Fruit fly (Drosophila melanogaster): ENCODE results near the gene mid.

The mid gene

dm6 chr2L:5476699-5477098, 15.3 kb downstream of the mid start (continued):
- TF ChIP-seq CG4730 (GFP tag; IDR thresholded peaks at IDR 0.05) (peak; percentile 71), sc (optimal IDR thresholded peaks at IDR 0.05) (no peak), sc (GFP tag; optimal IDR thresholded peaks at IDR 0.05) (peak; percentile 81), Hey (tag; optimal IDR thresholded peaks at IDR 0.05) (no peak), exex (tag; optimal IDR thresholded peaks at IDR 0.05) (no peak), fd102C (GFP tag; optimal IDR thresholded peaks at IDR 0.05) (peak; percentile 81), Optix (GFP tag; IDR thresholded peaks at IDR 0.05) (peak; percentile 93), Pdp1 (GFP tag; optimal IDR thresholded peaks at IDR 0.05) (peak; percentile 42 to 93), CoRest (tag; optimal IDR thresholded peaks at IDR 0.05) (peak; percentile 81), CG13424 (tag; optimal IDR thresholded peaks at IDR 0.05) (peak; percentile 86), CG1024 (GFP tag; IDR thresholded peaks at IDR 0.05) (peak; percentile 85), HHEX (GFP tag; optimal IDR thresholded peaks at IDR 0.05) (peak; percentile 61), sisA (GFP tag; IDR thresholded peaks at IDR 0.05) (peak; percentile 88), CG1602 (GFP tag; optimal IDR thresholded peaks at IDR 0.05) (peak; percentile 90), CG4820 (GFP tag; optimal IDR thresholded peaks at IDR 0.05) (peak; percentile 73), ci (GFP tag; IDR thresholded peaks at IDR 0.05) (peak; percentile 93), CG6854 (GFP tag; optimal IDR thresholded peaks at IDR 0.05) (no peak), CG12236 (GFP tag; optimal IDR thresholded peaks at IDR 0.05) (peak; percentile 71), pum (GFP tag; optimal IDR thresholded peaks at IDR 0.05) (peak; percentile 92), CG17385 (GFP tag; optimal IDR thresholded peaks at IDR 0.05) (peak; percentile 75), CG32767 (GFP tag; IDR thresholded peaks at IDR 0.05) (peak; percentile 72; the same call in 1 of the 2 replicates), h (optimal IDR thresholded peaks at IDR 0.05) (no peak), sqz (GFP tag; optimal IDR thresholded peaks at IDR 0.05) (peak; percentile 44), Mad (GFP tag; optimal IDR thresholded peaks at IDR 0.05) (peak; percentile 37), CG30403 (GFP tag; optimal IDR thresholded peaks at IDR 0.05) (peak; percentile 85), CG17359 (tag; optimal IDR thresholded peaks at IDR 0.05) (peak; percentile 68), lbe (GFP tag; optimal IDR thresholded peaks at IDR 0.05) (no peak), slbo (GFP tag; IDR thresholded peaks at IDR 0.05) (peak; percentile 85), cato (GFP tag; optimal IDR thresholded peaks at IDR 0.05; ENCODE audit: borderline replicate concordance) (peak; percentile 72), dimm (GFP tag; IDR thresholded peaks at IDR 0.05) (peak; percentile 73), dmrt11E (tag; optimal IDR thresholded peaks at IDR 0.05) (peak; percentile 92), shn (GFP tag; optimal IDR thresholded peaks at IDR 0.05) (peak; percentile 87), CG8388 (GFP tag; optimal IDR thresholded peaks at IDR 0.05) (peak; percentile 86), CG18764 (GFP tag; optimal IDR thresholded peaks at IDR 0.05) (peak; percentile 64), fu2 (GFP tag; optimal IDR thresholded peaks at IDR 0.05) (peak; percentile 77), CG1647 (GFP tag; optimal IDR thresholded peaks at IDR 0.05) (peak; percentile 68), CG4424 (GFP tag; optimal IDR thresholded peaks at IDR 0.05) (peak; percentile 80), E2f1 (GFP tag; IDR thresholded peaks at IDR 0.05) (peak; percentile 76), en (GFP tag; optimal IDR thresholded peaks at IDR 0.05) (peak; percentile 88), CG11247 (GFP tag; IDR thresholded peaks at IDR 0.05) (peak; percentile 74), NFAT (GFP tag; IDR thresholded peaks at IDR 0.05) (peak; percentile 47), HLH3B (GFP tag; IDR thresholded peaks at IDR 0.05) (peak; percentile 83), CG30431 (GFP tag; optimal IDR thresholded peaks at IDR 0.05) (peak; percentile 59), sens (GFP tag) (peak; percentile 99), crol (GFP tag; IDR thresholded peaks at IDR 0.05) (peak; percentile 42; the same call in 1 of the 2 replicates), PHDP (tag; optimal IDR thresholded peaks at IDR 0.05) (peak; percentile 82), dmrt99B (tag; optimal IDR thresholded peaks at IDR 0.05) (peak; percentile 78), CG32532 (GFP tag; IDR thresholded peaks at IDR 0.05) (no peak; the same call in 1 of the 2 replicates), CG6175 (GFP tag; IDR thresholded peaks at IDR 0.05) (peak; percentile 62; the same call in 2 of the 3 replicates), vvl (GFP tag; IDR thresholded peaks at IDR 0.05) (peak; percentile 89), ase (GFP tag; IDR thresholded peaks at IDR 0.05) (peak; percentile 76), CG12744 (GFP tag; optimal IDR thresholded peaks at IDR 0.05) (peak; percentile 57), slou (GFP tag; optimal IDR thresholded peaks at IDR 0.05) (no peak)

Measured in whole organism, embryonic.